Fruit fly (Drosophila melanogaster) whole organism, embryonic: ENCODE results near the gene Nup98-96.

Experiments
- Adf1 ChIP-seq: fragments of 200-800 bp; sonication (Bioruptor generic); IDR thresholded peaks from 2 replicates; pipeline ENCODE4 v1.3.6; 2022; ENCODE audit warnings: missing biosample characterization, missing genetic modification characterization
- Atf3 ChIP-seq: fragments of 200-800 bp; sonication (Bioruptor generic); optimal IDR thresholded peaks from 3 replicates; lab custom pipeline; 2016; ENCODE audit warnings: missing biosample characterization, missing genetic modification characterization
- Bdp1 ChIP-seq: fragments of 200-800 bp; sonication (Bioruptor generic); optimal IDR thresholded peaks from 3 replicates; lab custom pipeline; 2016; ENCODE audit warnings: missing biosample characterization, missing genetic modification characterization
- CG1647 ChIP-seq: fragments of 200-800 bp; sonication (Bioruptor generic); optimal IDR thresholded peaks from 3 replicates; lab custom pipeline; 2016; ENCODE audit warnings: missing biosample characterization, missing genetic modification characterization
- CG16779 ChIP-seq: fragments of 200-800 bp; sonication (Bioruptor generic); IDR thresholded peaks from 2 replicates; pipeline ENCODE4 v1.3.6; 2022; ENCODE audit warnings: missing biosample characterization, missing genetic modification characterization
- CG2199 ChIP-seq: fragments of 200-800 bp; sonication (Bioruptor generic); IDR thresholded peaks from 3 replicates; pipeline ENCODE4 v1.3.6; 2022; ENCODE audit warnings: missing biosample characterization, missing genetic modification characterization
- CG31224 ChIP-seq: fragments of 200-800 bp; sonication (Bioruptor generic); IDR thresholded peaks from 2 replicates; pipeline ENCODE4 v1.3.6; 2022; ENCODE audit warnings: missing biosample characterization, missing genetic modification characterization
- CG31388 ChIP-seq: fragments of 200-800 bp; sonication (Bioruptor generic); optimal IDR thresholded peaks from 2 replicates; lab custom pipeline; 2016; ENCODE audit warnings: missing biosample characterization, missing genetic modification characterization
- CG31441 ChIP-seq: fragments of 200-800 bp; sonication (Bioruptor generic); IDR thresholded peaks from 2 replicates; pipeline ENCODE4 v1.3.6; 2022; ENCODE audit warnings: missing biosample characterization, missing genetic modification characterization
- CG3281 ChIP-seq: fragments of 200-800 bp; sonication (Bioruptor generic); optimal IDR thresholded peaks from 3 replicates; lab custom pipeline; 2017; ENCODE audit warnings: missing biosample characterization, mild to moderate bottlenecking, missing genetic modification characterization
- CG34376 ChIP-seq: fragments of 200-800 bp; sonication (Bioruptor generic); optimal IDR thresholded peaks from 2 replicates; lab custom pipeline; 2018; ENCODE audit warnings: missing biosample characterization, mild to moderate bottlenecking, missing genetic modification characterization
- CG4854 ChIP-seq: fragments of 200-800 bp; sonication (Bioruptor generic); optimal IDR thresholded peaks from 2 replicates; lab custom pipeline; 2016; ENCODE audit warnings: missing biosample characterization, missing genetic modification characterization, inconsistent platforms
- CG5180 ChIP-seq: fragments of 200-800 bp; sonication (Bioruptor generic); optimal IDR thresholded peaks from 3 replicates; lab custom pipeline; 2017; ENCODE audit warnings: missing biosample characterization, missing genetic modification characterization, mild to moderate bottlenecking, moderate library complexity, missing genetic modification reagents
- CG5245 ChIP-seq: fragments of 200-800 bp; sonication (Bioruptor generic); optimal IDR thresholded peaks from 3 replicates; lab custom pipeline; 2016; ENCODE audit warnings: missing biosample characterization, missing genetic modification characterization
- CG6765 ChIP-seq: fragments of 200-800 bp; sonication (Bioruptor generic); optimal IDR thresholded peaks from 3 replicates; lab custom pipeline; 2017; ENCODE audit warnings: missing biosample characterization, mild to moderate bottlenecking, missing genetic modification characterization
- CG7745 ChIP-seq: fragments of 200-800 bp; sonication (Bioruptor generic); optimal IDR thresholded peaks from 2 replicates; lab custom pipeline; 2018; ENCODE audit warnings: missing biosample characterization, mild to moderate bottlenecking, missing genetic modification characterization, moderate library complexity
- CG7839 ChIP-seq: fragments of 200-800 bp; sonication (Bioruptor generic); optimal IDR thresholded peaks from 3 replicates; lab custom pipeline; 2018; ENCODE audit warnings: missing biosample characterization, mild to moderate bottlenecking, missing genetic modification characterization, moderate library complexity
- CHES-1-like ChIP-seq: fragments of 200-800 bp; sonication (Bioruptor generic); optimal IDR thresholded peaks from 2 replicates; lab custom pipeline; 2016; ENCODE audit warnings: missing biosample characterization, missing genetic modification characterization
- Dll ChIP-seq: fragments of 200-800 bp; sonication (Bioruptor generic); IDR thresholded peaks from 4 replicates; pipeline ENCODE4 v1.3.6; 2022; ENCODE audit warnings: missing biosample characterization, missing genetic modification characterization; ENCODE audit not compliant: partially characterized antibody
- Fer2 ChIP-seq: fragments of 200-800 bp; sonication (Bioruptor generic); optimal IDR thresholded peaks from 2 replicates; lab custom pipeline; 2018; ENCODE audit warnings: missing biosample characterization, mild to moderate bottlenecking, missing genetic modification characterization, moderate library complexity
- HLH3B ChIP-seq: fragments of 200-800 bp; sonication (Bioruptor generic); IDR thresholded peaks from 2 replicates; pipeline ENCODE4 v1.3.6; 2022; ENCODE audit warnings: missing biosample characterization, missing genetic modification characterization
- HLH4C ChIP-seq: fragments of 200-800 bp; sonication (Bioruptor generic); IDR thresholded peaks from 3 replicates; pipeline ENCODE4 v1.3.6; 2022; ENCODE audit warnings: missing biosample characterization, missing genetic modification characterization; ENCODE audit not compliant: partially characterized antibody
- Hr39 ChIP-seq: fragments of >200 bp; optimal IDR thresholded peaks from 2 replicates; lab custom pipeline; 2017
- MESR4 ChIP-seq: fragments of 200-800 bp; sonication (Bioruptor generic); optimal IDR thresholded peaks from 2 replicates; lab custom pipeline; 2018; ENCODE audit warnings: missing biosample characterization, mild to moderate bottlenecking, missing genetic modification characterization, moderate library complexity
- Med ChIP-seq: fragments of 200-800 bp; sonication (Bioruptor generic); peaks from one replicate; lab custom pipeline; 2016; ENCODE audit warnings: missing biosample characterization, missing genetic modification characterization, mild to moderate bottlenecking, inconsistent platforms, moderate library complexity
- Neu2 ChIP-seq: fragments of 200-800 bp; sonication (Bioruptor generic); optimal IDR thresholded peaks from 3 replicates; lab custom pipeline; 2016; ENCODE audit warnings: missing biosample characterization, missing genetic modification characterization, borderline replicate concordance
- Oaz ChIP-seq: fragments of 200-800 bp; sonication (Bioruptor generic); IDR thresholded peaks from 2 replicates; pipeline ENCODE4 v1.3.6; 2022; ENCODE audit warnings: missing biosample characterization, missing genetic modification characterization
- Sin3A ChIP-seq: fragments of >200 bp; optimal IDR thresholded peaks from 2 replicates; lab custom pipeline; 2018
- Trl ChIP-seq, 3 experiments: fragments of >200 bp in 2 of 3; fragments of 200-800 bp in 1 of 3; sonication (Bioruptor generic) in 1 of 3; optimal IDR thresholded peaks; 2 replicates in 1 of 3; 3 replicates in 2 of 3; lab custom pipeline; 2016 to 2017; ENCODE audit warnings: missing biosample characterization in 1 of 3, missing genetic modification characterization in 1 of 3
- Xrp1 ChIP-seq: fragments of 200-800 bp; sonication (Bioruptor generic); IDR thresholded peaks from 2 replicates; pipeline ENCODE4 v1.3.6; 2022; ENCODE audit warnings: missing biosample characterization, missing genetic modification characterization
- ac ChIP-seq: fragments of 200-800 bp; sonication (Bioruptor generic); optimal IDR thresholded peaks from 3 replicates; lab custom pipeline; 2017; ENCODE audit warnings: missing biosample characterization, mild to moderate bottlenecking, missing genetic modification characterization
- ase ChIP-seq: fragments of 200-800 bp; sonication (Bioruptor generic); IDR thresholded peaks from 3 replicates; pipeline ENCODE4 v1.3.6; 2022; ENCODE audit warnings: missing biosample characterization, missing genetic modification characterization
- bowl ChIP-seq: fragments of 200-800 bp; sonication (Bioruptor generic); IDR thresholded peaks from 2 replicates; pipeline ENCODE4 v1.3.6; 2022; ENCODE audit warnings: missing biosample characterization, missing genetic modification characterization
- ci ChIP-seq: fragments of 200-800 bp; sonication (Bioruptor generic); IDR thresholded peaks from 3 replicates; pipeline ENCODE4 v1.3.6; 2022; ENCODE audit warnings: missing biosample characterization, missing genetic modification characterization
- crol ChIP-seq: fragments of 200-800 bp; sonication (Bioruptor generic); IDR thresholded peaks from 2 replicates; pipeline ENCODE4 v1.3.6; 2022; ENCODE audit warnings: missing biosample characterization, missing genetic modification characterization
- da ChIP-seq: fragments of 200-800 bp; sonication (Bioruptor generic); optimal IDR thresholded peaks from 2 replicates; lab custom pipeline; 2016; ENCODE audit warnings: missing biosample characterization, missing genetic modification characterization
- eve ChIP-seq, 2 experiments: fragments of >200 bp; optimal IDR thresholded peaks; 2 replicates each; lab custom pipeline; 2017; ENCODE audit warnings: missing biosample characterization in 2 of 2, missing genetic modification characterization in 2 of 2
- gcm ChIP-seq: fragments of 200-800 bp; sonication (Bioruptor generic); optimal IDR thresholded peaks from 2 replicates; lab custom pipeline; 2019; ENCODE audit warnings: missing biosample characterization, mild to moderate bottlenecking, missing genetic modification characterization, moderate library complexity
- nom ChIP-seq: fragments of 200-800 bp; sonication (Bioruptor generic); optimal IDR thresholded peaks from 2 replicates; lab custom pipeline; 2017; ENCODE audit warnings: missing biosample characterization, missing genetic modification characterization, mild to moderate bottlenecking, moderate library complexity, missing genetic modification reagents
- p53 ChIP-seq: fragments of 200-800 bp; sonication (Bioruptor generic); optimal IDR thresholded peaks from 2 replicates; lab custom pipeline; 2016; ENCODE audit warnings: missing biosample characterization, missing genetic modification characterization
- pan ChIP-seq, 4 experiments: fragments of >200 bp in 3 of 4; fragments of 200-800 bp in 1 of 4; sonication (Bioruptor generic) in 1 of 4; optimal IDR thresholded peaks in 3 of 4; IDR thresholded peaks in 1 of 4; 2 replicates each; pipeline versions ENCODE4 v1.3.6 to Lab custom; 2017 to 2022; ENCODE audit warnings: missing biosample characterization in 2 of 4, missing genetic modification characterization in 2 of 4, mixed read lengths in 1 of 4
- pb ChIP-seq: fragments of 200-800 bp; sonication (Bioruptor generic); optimal IDR thresholded peaks from 3 replicates; lab custom pipeline; 2016; ENCODE audit warnings: missing biosample characterization, missing genetic modification characterization
- prd ChIP-seq, 3 experiments: fragments of >200 bp in 2 of 3; fragments of 200-800 bp in 1 of 3; sonication (Bioruptor generic) in 1 of 3; optimal IDR thresholded peaks in 2 of 3; IDR thresholded peaks in 1 of 3; 2 replicates in 2 of 3; 3 replicates in 1 of 3; pipeline versions ENCODE4 v1.3.6 to Lab custom; 2017 to 2022; ENCODE audit warnings: missing biosample characterization in 1 of 3, missing genetic modification characterization in 1 of 3
- pum ChIP-seq: fragments of 200-800 bp; sonication (Bioruptor generic); optimal IDR thresholded peaks from 2 replicates; lab custom pipeline; 2016; ENCODE audit warnings: missing biosample characterization, missing genetic modification characterization
- pzg ChIP-seq: fragments of 200-800 bp; sonication (Bioruptor generic); optimal IDR thresholded peaks from 3 replicates; lab custom pipeline; 2018; ENCODE audit warnings: missing biosample characterization, mild to moderate bottlenecking, missing genetic modification characterization, moderate library complexity
- repo ChIP-seq: fragments of 200-800 bp; sonication (Bioruptor generic); optimal IDR thresholded peaks from 2 replicates; lab custom pipeline; 2016; ENCODE audit warnings: missing biosample characterization, missing genetic modification characterization
- sisA ChIP-seq: fragments of 200-800 bp; sonication (Bioruptor generic); IDR thresholded peaks from 2 replicates; pipeline ENCODE4 v1.3.6; 2022; ENCODE audit warnings: missing biosample characterization, missing genetic modification characterization
- ssp ChIP-seq: fragments of 200-800 bp; sonication (Bioruptor generic); IDR thresholded peaks from 2 replicates; pipeline ENCODE4 v1.3.6; 2022; ENCODE audit warnings: missing biosample characterization, missing genetic modification characterization
- tio ChIP-seq: fragments of 200-800 bp; sonication (Bioruptor generic); optimal IDR thresholded peaks from 2 replicates; lab custom pipeline; 2017; ENCODE audit warnings: missing biosample characterization, missing genetic modification characterization, inconsistent platforms
- zf30C ChIP-seq: fragments of 200-800 bp; sonication (Bioruptor generic); optimal IDR thresholded peaks from 3 replicates; lab custom pipeline; 2018; ENCODE audit warnings: missing biosample characterization, mild to moderate bottlenecking, missing genetic modification characterization

Gene Nup98-96

DNA sequence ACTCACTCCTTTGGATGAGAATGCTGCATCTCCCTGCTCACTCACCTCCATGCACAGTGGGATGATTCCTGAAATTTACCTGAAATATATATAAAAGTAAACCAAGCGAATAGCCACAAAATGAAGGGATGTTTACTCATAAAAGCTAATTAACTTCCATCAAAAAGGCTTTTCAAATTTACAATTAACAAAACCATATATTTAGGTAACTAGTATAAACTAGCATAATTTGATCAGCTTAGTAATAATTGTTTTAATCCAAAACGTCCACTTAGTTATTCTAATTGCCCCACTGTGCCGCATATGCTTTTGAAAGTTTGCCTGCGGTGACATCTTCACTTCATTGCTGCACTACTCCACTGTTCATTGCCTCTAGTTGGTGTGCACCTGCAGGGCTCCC is 2.5 kb upstream of the Nup98-96 start (continued):
- TF ChIP-seq CG2199 (GFP tag; lab: Robert Waterston, UW) (peak; percentile 29; the same call in 1 of the 3 replicates), pzg (no peak), zf30C (GFP tag; lab: Kevin White, UChicago) (no peak), CG31388 (no peak), Dll (no peak), Atf3 (peak; percentile 43), CG7839 (peak; percentile 83), CG6765 (no peak), ase (peak; percentile 73; the same call in 2 of the 3 replicates), CG7745 (no peak), ssp (0 out of 2 replicates have a peak, but pooled peaks have one; percentile 26), gcm (GFP tag; lab: Kevin White, UChicago) (peak; percentile 66), tio (GFP tag; lab: Kevin White, UChicago) (peak; percentile 83), pan (optimal IDR thresholded peaks at IDR 0.05; lab: Kevin White, UChicago) (no peak), pan (GFP tag; optimal IDR thresholded peaks at IDR 0.05 in 1 of 2, IDR thresholded peaks at IDR 0.05 in 1 of 2) (peak in 1 of 2 experiments; percentile 63), eve (GFP tag; optimal IDR thresholded peaks at IDR 0.05; lab: Kevin White, UChicago) (no peak), HLH4C (GFP tag; lab: Robert Waterston, UW) (no peak), Hr39 (lab: Kevin White, UChicago) (no peak), CG31224 (GFP tag; lab: Robert Waterston, UW) (0 out of 2 replicates have a peak, but pooled peaks have one; percentile 16), ci (GFP tag; lab: Robert Waterston, UW) (peak; percentile 74), CG5180 (peak; percentile 39), HLH3B (GFP tag; lab: Robert Waterston, UW) (peak; percentile 66), CG4854 (GFP tag; lab: Kevin White, UChicago) (peak; percentile 33), CHES-1-like (peak; percentile 13), CG34376 (no peak), Sin3A (lab: Kevin White, UChicago) (no peak), Neu2 (GFP tag; lab: Kevin White, UChicago) (no peak), Med (GFP tag; lab: Kevin White, UChicago) (peak; percentile 89), Xrp1 (GFP tag; lab: Robert Waterston, UW) (peak; percentile 90), Trl (optimal IDR thresholded peaks at IDR 0.05; lab: Kevin White, UChicago) (no peak), Trl (GFP tag; optimal IDR thresholded peaks at IDR 0.05; lab: Kevin White, UChicago) (peak; percentile 62), CG5245 (peak; percentile 41), prd (optimal IDR thresholded peaks at IDR 0.05; lab: Kevin White, UChicago) (no peak), prd (GFP tag; IDR thresholded peaks at IDR 0.05; lab: Robert Waterston, UW) (peak; percentile 74), bowl (GFP tag; lab: Robert Waterston, UW) (no peak), Oaz (0 out of 2 replicates have a peak, but pooled peaks have one; percentile 33), Bdp1 (GFP tag; lab: Kevin White, UChicago) (no peak), da (GFP tag; lab: Kevin White, UChicago) (peak; percentile 15), repo (GFP tag; lab: Kevin White, UChicago) (no peak), p53 (no peak), CG3281 (GFP tag; lab: Kevin White, UChicago) (peak; percentile 42), Fer2 (no peak), pum (GFP tag; lab: Kevin White, UChicago) (peak; percentile 32), sisA (GFP tag; lab: Robert Waterston, UW) (peak; percentile 79), CG31441 (GFP tag; lab: Robert Waterston, UW) (peak; percentile 85), crol (no peak), CG1647 (GFP tag; lab: Kevin White, UChicago) (peak; percentile 48), Adf1 (GFP tag; lab: Robert Waterston, UW) (no peak), MESR4 (no peak), ac (GFP tag; lab: Kevin White, UChicago) (peak; percentile 52), nom (GFP tag; lab: Kevin White, UChicago) (peak; percentile 72), pb (GFP tag; lab: Kevin White, UChicago) (peak; percentile 58), CG16779 (GFP tag; lab: Robert Waterston, UW) (no peak)
